Fruit fly (Drosophila melanogaster): ENCODE data around the gene Pgam5.

- TF ChIP-seq CG34406 (GFP tag; optimal IDR thresholded peaks at IDR 0.05) (no peak), CG3032 (tag; optimal IDR thresholded peaks at IDR 0.05) (no peak), eg (GFP tag; IDR thresholded peaks at IDR 0.05) (no peak), topi (GFP tag; optimal IDR thresholded peaks at IDR 0.05) (no peak), dsx (GFP tag; optimal IDR thresholded peaks at IDR 0.05; ENCODE audit: poor library complexity, severe bottlenecking) (no peak)
Observed at dm6 chrX:1848624-1849198, 24.7 kb downstream of the Pgam5 start.

All from whole organism, prepupa.